Worm (Caenorhabditis elegans): ENCODE measurements around the gene otpl-8.

- TF ChIP-seq mdl-1 (tag; optimal IDR thresholded peaks at IDR 0.05) = no peak
- TF ChIP-seq snpc-4 (tag; optimal IDR thresholded peaks at IDR 0.05) = no peak
- no peak for TF ChIP-seq nhr-237 (tag; optimal IDR thresholded peaks at IDR 0.05)
- no peak for TF ChIP-seq zag-1 (tag; optimal IDR thresholded peaks at IDR 0.05)
- no peak for TF ChIP-seq hmg-11 (tag; optimal IDR thresholded peaks at IDR 0.05)
These were observed 35.8 kb upstream of the otpl-8 start, which contains the start of gene phf-32 for ce11 chrX:12306565-12306964.

Measured in whole organism, L3 larva.